Worm (Caenorhabditis elegans) whole organism, young adult: ENCODE data around the gene srd-28.

Source experiments
- C17E4.6 ChIP-seq: fragments of 200-800 bp; sonication (Bioruptor generic); IDR thresholded peaks from 2 replicates; pipeline ENCODE4 v1.3.6; 2022; ENCODE audit warnings: missing genetic modification reagents, missing genetic modification characterization, missing compliant biosample characterization
- F10E7.11 ChIP-seq: sonication (generic microtip); optimal IDR thresholded peaks from 2 replicates; lab custom pipeline; 2017; ENCODE audit warnings: mild to moderate bottlenecking, missing genetic modification characterization, moderate library complexity, missing compliant biosample characterization
- K11D2.4 ChIP-seq: fragments of 200-800 bp; sonication (Bioruptor generic); IDR thresholded peaks from 2 replicates; pipeline ENCODE4 v1.3.6; 2022; ENCODE audit warnings: missing genetic modification reagents, missing genetic modification characterization, missing compliant biosample characterization
- ZK185.1 ChIP-seq: sonication (generic microtip); optimal IDR thresholded peaks from 2 replicates; lab custom pipeline; 2016; ENCODE audit warnings: mild to moderate bottlenecking, missing genetic modification characterization, missing compliant biosample characterization; ENCODE audit not compliant: poor library complexity, severe bottlenecking
- athp-1 ChIP-seq: sonication (generic microtip); optimal IDR thresholded peaks from 2 replicates; lab custom pipeline; 2017; ENCODE audit warnings: mild to moderate bottlenecking, missing genetic modification characterization, missing compliant biosample characterization
- attf-3 ChIP-seq: fragments of 200-800 bp; sonication (Bioruptor generic); conservative IDR thresholded peaks from 2 replicates; pipeline ENCODE4 v1.3.6; 2022; ENCODE audit warnings: missing genetic modification reagents, missing genetic modification characterization, missing compliant biosample characterization
- ccch-3 ChIP-seq: fragments of 200-800 bp; sonication (Bioruptor generic); optimal IDR thresholded peaks from 2 replicates; lab custom pipeline; 2018; ENCODE audit warnings: mild to moderate bottlenecking, missing genetic modification characterization, missing compliant biosample characterization
- cebp-2 ChIP-seq: fragments of 200-800 bp; sonication (Bioruptor generic); IDR thresholded peaks from 2 replicates; pipeline ENCODE4 v1.3.6; 2022; ENCODE audit warnings: missing genetic modification characterization, missing compliant biosample characterization
- ceh-40 ChIP-seq: fragments of 200-800 bp; sonication (Bioruptor generic); IDR thresholded peaks from 2 replicates; pipeline ENCODE4 v1.3.6; 2022; ENCODE audit warnings: missing genetic modification characterization, missing compliant biosample characterization
- ceh-79 ChIP-seq: sonication (generic microtip); optimal IDR thresholded peaks from 2 replicates; lab custom pipeline; 2017; ENCODE audit warnings: mild to moderate bottlenecking, missing genetic modification characterization, missing compliant biosample characterization
- dox-1 ChIP-seq: fragments of 200-800 bp; sonication (Bioruptor generic); IDR thresholded peaks from 2 replicates; pipeline ENCODE4 v1.3.6; 2022; ENCODE audit warnings: missing genetic modification reagents, missing genetic modification characterization, missing compliant biosample characterization
- dpff-1 ChIP-seq: sonication (generic microtip); optimal IDR thresholded peaks from 2 replicates; lab custom pipeline; 2017; ENCODE audit warnings: mild to moderate bottlenecking, missing genetic modification characterization, missing compliant biosample characterization
- dpl-1 ChIP-seq: fragments of 150-350 bp; optimal IDR thresholded peaks from 2 replicates; lab custom pipeline; 2014; ENCODE audit warnings: missing biosample characterization, missing genetic modification reagents, missing genetic modification characterization
- fkh-3 ChIP-seq: sonication (generic microtip); optimal IDR thresholded peaks from 2 replicates; lab custom pipeline; 2016; ENCODE audit warnings: mild to moderate bottlenecking, missing genetic modification characterization, missing compliant biosample characterization
- gei-17 ChIP-seq: fragments of 200-800 bp; sonication (Bioruptor generic); optimal IDR thresholded peaks from 2 replicates; lab custom pipeline; 2018; ENCODE audit warnings: mild to moderate bottlenecking, missing genetic modification characterization, missing compliant biosample characterization
- hsf-1 ChIP-seq: fragments of 200-800 bp; sonication (Bioruptor generic); IDR thresholded peaks from 2 replicates; pipeline ENCODE4 v1.3.6; 2022; ENCODE audit warnings: missing genetic modification reagents, missing genetic modification characterization, missing compliant biosample characterization
- lag-1 ChIP-seq: fragments of 200-800 bp; sonication (Bioruptor generic); IDR thresholded peaks from 2 replicates; pipeline ENCODE4 v1.3.6; 2022; ENCODE audit warnings: missing genetic modification reagents, missing genetic modification characterization, missing compliant biosample characterization
- lin-35 ChIP-seq, 3 experiments: fragments of 150-350 bp in 2 of 3; sonication (generic microtip) in 1 of 3; optimal IDR thresholded peaks; 2 replicates each; lab custom pipeline; 2014 to 2018; ENCODE audit warnings: missing biosample characterization in 3 of 3, missing genetic modification characterization in 3 of 3, missing genetic modification reagents in 3 of 3
- lin-40 ChIP-seq: sonication (generic microtip); optimal IDR thresholded peaks from 2 replicates; lab custom pipeline; 2016; ENCODE audit warnings: missing genetic modification characterization, mild to moderate bottlenecking, missing compliant biosample characterization, missing genotype, missing genetic modification reagents
- lir-1 ChIP-seq: fragments of 200-800 bp; sonication (Bioruptor generic); conservative IDR thresholded peaks from 2 replicates; pipeline ENCODE4 v1.3.6; 2022; ENCODE audit warnings: missing genetic modification reagents, missing genetic modification characterization, missing compliant biosample characterization
- lsy-27 ChIP-seq: sonication (generic microtip); optimal IDR thresholded peaks from 2 replicates; lab custom pipeline; 2017; ENCODE audit warnings: missing genetic modification characterization, mild to moderate bottlenecking, missing compliant biosample characterization, antibody characterized with exemption, missing genotype, borderline replicate concordance; ENCODE audit not compliant: insufficient read depth
- madf-3 ChIP-seq: fragments of 200-800 bp; sonication (Bioruptor generic); IDR thresholded peaks from 2 replicates; pipeline ENCODE4 v1.3.6; 2022; ENCODE audit warnings: missing genetic modification reagents, missing genetic modification characterization, missing compliant biosample characterization
- mcd-1 ChIP-seq: fragments of 200-800 bp; sonication (Bioruptor generic); IDR thresholded peaks from 2 replicates; pipeline ENCODE4 v1.3.6; 2022; ENCODE audit warnings: missing genetic modification reagents, missing genetic modification characterization, missing compliant biosample characterization
- mes-4 ChIP-seq: sonication (generic microtip); optimal IDR thresholded peaks from 2 replicates; lab custom pipeline; 2016; ENCODE audit warnings: missing genotype, missing genetic modification characterization, missing compliant biosample characterization
- nhr-27 ChIP-seq: fragments of 200-800 bp; sonication (Bioruptor generic); optimal IDR thresholded peaks from 2 replicates; lab custom pipeline; 2018; ENCODE audit warnings: mild to moderate bottlenecking, missing genetic modification characterization, moderate library complexity, missing compliant biosample characterization
- rcor-1 ChIP-seq: fragments of 200-800 bp; sonication (Bioruptor generic); IDR thresholded peaks from 2 replicates; pipeline ENCODE4 v1.3.6; 2022; ENCODE audit warnings: missing genetic modification reagents, missing genetic modification characterization, missing compliant biosample characterization
- rec-8 ChIP-seq, 2 experiments: sonication (generic microtip); optimal IDR thresholded peaks; 2 replicates each; lab custom pipeline; 2016; ENCODE audit warnings: mild to moderate bottlenecking in 2 of 2, missing genetic modification characterization in 2 of 2, missing genetic modification reagents in 2 of 2, missing genotype in 2 of 2, missing biosample characterization in 1 of 2, missing compliant biosample characterization in 1 of 2, moderate library complexity in 1 of 2
- sea-2 ChIP-seq: fragments of 200-800 bp; sonication (Bioruptor generic); IDR thresholded peaks from 2 replicates; pipeline ENCODE4 v1.3.6; 2022; ENCODE audit warnings: missing genetic modification characterization, missing compliant biosample characterization
- tbx-9 ChIP-seq: sonication (generic microtip); optimal IDR thresholded peaks from 2 replicates; lab custom pipeline; 2016; ENCODE audit warnings: borderline replicate concordance, missing genetic modification characterization, inconsistent platforms, missing compliant biosample characterization
- unc-62 ChIP-seq: fragments of 150-350 bp; optimal IDR thresholded peaks from 2 replicates; lab custom pipeline; 2014; ENCODE audit warnings: missing biosample characterization, missing genetic modification reagents, missing genetic modification characterization
- zfh-2 ChIP-seq: fragments of 200-800 bp; sonication (Bioruptor generic); conservative IDR thresholded peaks from 2 replicates; pipeline ENCODE4 v1.3.6; 2022; ENCODE audit warnings: missing genetic modification reagents, missing genetic modification characterization, missing compliant biosample characterization
- ztf-25 ChIP-seq: fragments of 200-800 bp; sonication (Bioruptor generic); IDR thresholded peaks from 2 replicates; pipeline ENCODE4 v1.3.6; 2022; ENCODE audit warnings: missing genetic modification reagents, missing genetic modification characterization, missing compliant biosample characterization

The srd-28 gene

ce11 chrV:15241259-15241658 is 9.1 kb upstream of the srd-28 start, which contains the start of gene chil-12:
chil-12 (plus strand) TSS chrV:15241559.
- TF ChIP-seq dox-1: no peak
- TF ChIP-seq F10E7.11: no peak
- TF ChIP-seq unc-62 (GFP tag; lab: Kevin White, UChicago): no peak
- TF ChIP-seq fkh-3 (tag; lab: Kevin White, UChicago): no peak
- no peak for TF ChIP-seq tbx-9 (tag; lab: Kevin White, UChicago)
- no peak for TF ChIP-seq K11D2.4 (GFP tag; lab: Robert Waterston, UW)
- no peak for TF ChIP-seq rec-8 (tag; optimal IDR thresholded peaks at IDR 0.05; lab: Kevin White, UChicago)
- no peak for TF ChIP-seq gei-17 (GFP tag; lab: Kevin White, UChicago)
- TF ChIP-seq, all 124 proteins: peak for 0

ce11 chrV:15244456-15244855 is 5.9 kb upstream of the srd-28 start, which contains the start of gene kin-30:
kin-30 (plus strand) TSS chrV:15244756.
- TF ChIP-seq ZK185.1 (tag; lab: Kevin White, UChicago): no peak
- no peak for TF ChIP-seq hsf-1 (GFP tag; lab: Robert Waterston, UW)
- no peak for TF ChIP-seq zfh-2 (GFP tag; lab: Robert Waterston, UW)
- no peak for TF ChIP-seq dpff-1 (tag; lab: Kevin White, UChicago)
- TF ChIP-seq F10E7.11: no peak
- TF ChIP-seq lir-1 (GFP tag; lab: Robert Waterston, UW): no peak
- TF ChIP-seq madf-3 (GFP tag; lab: Robert Waterston, UW): no peak
- no peak for TF ChIP-seq C17E4.6 (GFP tag; lab: Robert Waterston, UW)
- no peak for TF ChIP-seq lin-40 (tag; lab: Kevin White, UChicago)
- TF ChIP-seq cebp-2: no peak
- TF ChIP-seq mes-4 (tag; lab: Kevin White, UChicago): no peak
- TF ChIP-seq dpl-1 (GFP tag; lab: Kevin White, UChicago): no peak
- TF ChIP-seq mcd-1 (GFP tag; lab: Robert Waterston, UW): no peak
- TF ChIP-seq gei-17 (GFP tag; lab: Kevin White, UChicago): no peak
- TF ChIP-seq attf-3 (GFP tag; lab: Robert Waterston, UW): no peak
- no peak for TF ChIP-seq rcor-1
- TF ChIP-seq athp-1: no peak
- TF ChIP-seq sea-2 (GFP tag; lab: Robert Waterston, UW): no peak

ce11 chrV:15252082-15252481 is 1.7 kb downstream of the srd-28 start, which contains the start of gene srbc-76:
srbc-76 (plus strand) TSS chrV:15252382.
- TF ChIP-seq nhr-27 (tag; lab: Kevin White, UChicago): no peak
- no peak for TF ChIP-seq mcd-1 (GFP tag; lab: Robert Waterston, UW)
- no peak for TF ChIP-seq lag-1 (GFP tag; lab: Robert Waterston, UW)
- TF ChIP-seq ceh-40 (GFP tag; lab: Robert Waterston, UW): no peak
- no peak for TF ChIP-seq cebp-2
- TF ChIP-seq ceh-79: no peak

ce11 chrV:15253529-15253928 is 3.1 kb downstream of the srd-28 start, which contains the start of gene srbc-75:
srbc-75 (plus strand) TSS chrV:15253829.
- TF ChIP-seq lin-35 (GFP tag; optimal IDR thresholded peaks at IDR 0.05; lab: Kevin White, UChicago): no peak
- TF ChIP-seq ztf-25 (GFP tag; lab: Robert Waterston, UW): no peak
- TF ChIP-seq ccch-3 (GFP tag; lab: Kevin White, UChicago): no peak
- no peak for TF ChIP-seq lin-40 (tag; lab: Kevin White, UChicago)
- TF ChIP-seq lsy-27 (tag; lab: Kevin White, UChicago): no peak
